Fruit fly (Drosophila melanogaster) whole organism: ENCODE data around the gene tw.

Experiments used
- EcR ChIP-seq, 2 experiments: fragments of >200 bp; optimal IDR thresholded peaks; 2 replicates each; lab custom pipeline; 2017; ENCODE audit warnings: missing biosample characterization in 2 of 2, missing genetic modification characterization in 2 of 2, missing genetic modification reagents in 2 of 2
- psq ChIP-seq: fragments of >200 bp; optimal IDR thresholded peaks from 2 replicates; lab custom pipeline; 2017

- TF ChIP-seq EcR (GFP tag; optimal IDR thresholded peaks at IDR 0.05; lab: Kevin White, UChicago) (no peak), psq (lab: Kevin White, UChicago) (no peak)
These were observed 18.8 kb downstream of the tw start, which contains the start of gene CG13359 for dm6 chrX:803370-803769.
